Fruit fly (Drosophila melanogaster) Kc167 (cell line): ENCODE data around the gene CG6574.

Experiments
- psq ChIP-seq: fragments of >200 bp; optimal IDR thresholded peaks from 2 replicates; lab custom pipeline; 2017; ENCODE audit warnings: missing external identifiers
- ttk ChIP-seq: sonication (Bioruptor generic); optimal IDR thresholded peaks from 2 replicates; lab custom pipeline; 2017; ENCODE audit warnings: missing external identifiers

DNA sequence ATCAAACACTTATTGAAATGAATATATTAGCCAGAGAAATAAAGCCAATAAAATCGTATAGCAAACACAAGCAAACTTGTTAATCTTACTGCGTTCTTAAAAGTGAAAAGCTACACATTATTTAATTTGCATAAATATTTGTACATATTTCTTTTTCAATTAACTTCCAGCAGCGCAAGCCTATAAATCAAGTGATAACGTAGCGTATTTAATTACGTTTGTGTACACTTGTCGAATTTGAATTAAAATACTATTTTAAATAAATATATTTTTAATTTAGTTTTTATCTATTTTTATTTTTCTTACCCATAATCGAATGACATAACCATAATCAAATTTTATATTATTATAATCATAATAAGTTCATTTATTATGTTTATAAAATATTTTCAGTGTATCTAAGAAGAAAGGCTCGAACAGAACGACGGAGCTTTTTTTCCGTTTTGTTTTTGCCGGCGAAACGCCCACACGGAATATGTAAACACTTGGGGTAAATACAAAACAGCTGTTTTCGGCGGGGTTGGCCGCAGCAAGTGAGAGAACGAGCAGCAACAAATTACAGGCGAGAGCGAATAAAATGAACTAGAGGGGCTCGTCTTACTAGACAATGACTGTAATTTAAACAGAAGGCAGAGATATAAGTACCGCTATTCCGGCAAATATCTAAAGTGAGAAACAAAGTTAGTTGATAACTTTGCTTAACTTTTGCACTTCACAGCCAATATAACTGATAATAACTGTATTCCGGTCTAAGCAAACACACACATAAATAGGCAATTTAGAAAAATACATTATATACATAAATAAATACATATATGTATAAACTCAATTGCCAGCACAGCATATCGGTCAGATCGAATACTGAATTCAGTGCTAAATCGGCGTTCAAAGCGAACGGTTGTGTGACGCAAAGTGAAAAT lies 13.0 kb upstream of the CG6574 start, which contains the start of gene Sodh2:
- TF ChIP-seq ttk (lab: Kevin White, UChicago), result no peak
- TF ChIP-seq psq (lab: Kevin White, UChicago), result no peak
